Worm (Caenorhabditis elegans): Measurements from ENCODE around the gene C37C3.12.
A peak's percentile ranks its signal among the peaks of the same experiment; 100 is the strongest.

DNA sequence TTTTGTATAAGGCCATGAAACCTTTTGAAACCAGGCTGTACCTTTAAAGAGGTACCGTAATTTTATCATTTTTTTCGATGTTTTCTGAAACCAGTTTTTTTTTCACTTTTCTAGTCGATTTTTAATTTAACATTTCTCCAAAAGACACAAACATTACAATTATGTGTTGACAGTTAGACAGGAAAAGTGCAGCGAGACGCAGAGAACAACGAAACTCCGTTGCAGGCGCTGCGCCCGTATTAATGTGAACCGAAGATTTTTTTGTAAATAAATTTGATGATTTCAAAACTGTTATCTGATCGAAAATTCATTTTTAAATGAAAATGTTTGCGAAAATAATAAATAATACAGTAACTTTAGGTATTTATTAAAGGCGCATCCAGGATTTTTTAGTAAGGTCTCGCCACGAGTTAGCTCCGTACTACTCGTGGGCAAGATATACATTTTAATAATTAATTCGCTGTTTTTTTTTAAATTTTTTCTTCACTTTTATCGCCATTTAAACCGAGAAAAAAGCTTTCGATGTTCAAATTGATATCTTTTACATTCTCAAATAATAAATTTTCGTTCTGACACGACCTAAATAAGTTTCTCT is 37.6 kb upstream of the C37C3.12 start, which contains the start of gene F40A3.3:
- TF ChIP-seq him-1 (tag; optimal IDR thresholded peaks at IDR 0.05) (no peak), dao-5 (tag; optimal IDR thresholded peaks at IDR 0.05) (no peak), W03F9.2 (tag; optimal IDR thresholded peaks at IDR 0.05) (peak; percentile 38)
